Worm (Caenorhabditis elegans) whole organism, young adult: Measurements from ENCODE around the gene F20C5.7.
A peak's percentile ranks its signal among the peaks of the same experiment; 100 is the strongest.

ENCODE experiments used
- B0019.2 ChIP-seq: fragments of 200-800 bp; sonication (Bioruptor generic); conservative IDR thresholded peaks from 2 replicates; pipeline ENCODE4 v1.3.6; 2022; ENCODE audit warnings: missing genetic modification reagents, missing genetic modification characterization, missing compliant biosample characterization
- B0336.3 ChIP-seq: fragments of 200-800 bp; sonication (Bioruptor generic); IDR thresholded peaks from 2 replicates; pipeline ENCODE4 v1.3.6; 2022; ENCODE audit warnings: missing genetic modification characterization, missing compliant biosample characterization
- C17E4.6 ChIP-seq: fragments of 200-800 bp; sonication (Bioruptor generic); IDR thresholded peaks from 2 replicates; pipeline ENCODE4 v1.3.6; 2022; ENCODE audit warnings: missing genetic modification reagents, missing genetic modification characterization, missing compliant biosample characterization
- F23B12.7 ChIP-seq: sonication (generic microtip); optimal IDR thresholded peaks from 2 replicates; lab custom pipeline; 2017; ENCODE audit warnings: missing genetic modification characterization, mild to moderate bottlenecking, missing compliant biosample characterization, antibody characterized with exemption, moderate library complexity; ENCODE audit not compliant: insufficient read depth
- F33H1.4 ChIP-seq: fragments of 200-800 bp; sonication (Bioruptor generic); IDR thresholded peaks from 2 replicates; pipeline ENCODE4 v1.3.6; 2022; ENCODE audit warnings: missing genetic modification reagents, missing genetic modification characterization, missing compliant biosample characterization
- Y95B8A.8 ChIP-seq: fragments of 200-800 bp; sonication (Bioruptor generic); IDR thresholded peaks from 2 replicates; pipeline ENCODE4 v1.3.6; 2022; ENCODE audit warnings: missing genetic modification reagents, missing genetic modification characterization, missing compliant biosample characterization
- ama-1 ChIP-seq, 3 experiments: fragments of 150-350 bp in 1 of 3; sonication (generic microtip) in 2 of 3; optimal IDR thresholded peaks; 2 replicates each; lab custom pipeline; 2014 to 2018; ENCODE audit warnings: missing biosample characterization in 2 of 3, missing genetic modification characterization in 2 of 3, missing genetic modification reagents in 2 of 3
- aptf-3 ChIP-seq: fragments of 200-800 bp; sonication (Bioruptor generic); IDR thresholded peaks from 2 replicates; pipeline ENCODE4 v1.3.6; 2022; ENCODE audit warnings: missing genetic modification characterization, missing compliant biosample characterization
- athp-1 ChIP-seq: sonication (generic microtip); optimal IDR thresholded peaks from 2 replicates; lab custom pipeline; 2017; ENCODE audit warnings: mild to moderate bottlenecking, missing genetic modification characterization, missing compliant biosample characterization
- ceh-91 ChIP-seq: fragments of 200-800 bp; sonication (Bioruptor generic); IDR thresholded peaks from 2 replicates; pipeline ENCODE4 v1.3.6; 2022; ENCODE audit warnings: missing genetic modification reagents, missing genetic modification characterization, missing compliant biosample characterization
- dpl-1 ChIP-seq: fragments of 150-350 bp; optimal IDR thresholded peaks from 2 replicates; lab custom pipeline; 2014; ENCODE audit warnings: missing biosample characterization, missing genetic modification reagents, missing genetic modification characterization
- efl-1 ChIP-seq: fragments of 150-350 bp; optimal IDR thresholded peaks from 2 replicates; lab custom pipeline; 2014; ENCODE audit warnings: missing biosample characterization, missing genetic modification reagents, missing genetic modification characterization
- egl-18 ChIP-seq: fragments of 200-800 bp; sonication (Bioruptor generic); IDR thresholded peaks from 2 replicates; pipeline ENCODE4 v1.3.6; 2022; ENCODE audit warnings: missing genetic modification reagents, missing genetic modification characterization, missing compliant biosample characterization
- ekl-4 ChIP-seq: fragments of 200-800 bp; sonication (Bioruptor generic); IDR thresholded peaks from 2 replicates; pipeline ENCODE4 v1.3.6; 2022; ENCODE audit warnings: missing genetic modification reagents, missing genetic modification characterization, missing compliant biosample characterization
- him-1 ChIP-seq: sonication (generic microtip); optimal IDR thresholded peaks from 2 replicates; lab custom pipeline; 2016; ENCODE audit warnings: missing genotype, missing genetic modification reagents, missing genetic modification characterization, missing compliant biosample characterization
- hmg-1.2 ChIP-seq: fragments of 200-800 bp; sonication (Bioruptor generic); IDR thresholded peaks from 2 replicates; pipeline ENCODE4 v1.3.6; 2022; ENCODE audit warnings: missing genetic modification reagents, missing genetic modification characterization, missing compliant biosample characterization
- hsf-1 ChIP-seq: fragments of 200-800 bp; sonication (Bioruptor generic); IDR thresholded peaks from 2 replicates; pipeline ENCODE4 v1.3.6; 2022; ENCODE audit warnings: missing genetic modification reagents, missing genetic modification characterization, missing compliant biosample characterization
- let-526 ChIP-seq: fragments of 200-800 bp; sonication (Bioruptor generic); IDR thresholded peaks from 2 replicates; pipeline ENCODE4 v1.3.6; 2022; ENCODE audit warnings: missing genetic modification reagents, missing genetic modification characterization, missing compliant biosample characterization
- let-607 ChIP-seq, 2 experiments: fragments of 200-800 bp in 1 of 2; sonication (Bioruptor generic) in 1 of 2; sonication (generic microtip) in 1 of 2; optimal IDR thresholded peaks; 2 replicates each; lab custom pipeline; 2016 to 2018; ENCODE audit warnings: mild to moderate bottlenecking in 2 of 2, missing compliant biosample characterization in 2 of 2, missing genetic modification characterization in 2 of 2, moderate library complexity in 2 of 2, missing genotype in 1 of 2
- lin-54 ChIP-seq: fragments of 200-800 bp; sonication (Bioruptor generic); optimal IDR thresholded peaks from 2 replicates; lab custom pipeline; 2018; ENCODE audit warnings: mild to moderate bottlenecking, missing genetic modification characterization, missing compliant biosample characterization
- lsl-1 ChIP-seq: fragments of 200-800 bp; sonication (Bioruptor generic); optimal IDR thresholded peaks from 2 replicates; lab custom pipeline; 2018; ENCODE audit warnings: mild to moderate bottlenecking, missing genetic modification characterization, moderate library complexity, missing compliant biosample characterization
- madf-6 ChIP-seq: fragments of 200-800 bp; sonication (Bioruptor generic); IDR thresholded peaks from 2 replicates; pipeline ENCODE4 v1.3.6; 2022; ENCODE audit warnings: missing genetic modification reagents, missing genetic modification characterization, missing compliant biosample characterization
- madf-8 ChIP-seq: fragments of 200-800 bp; sonication (Bioruptor generic); conservative IDR thresholded peaks from 2 replicates; pipeline ENCODE4 v1.3.6; 2022; ENCODE audit warnings: missing genetic modification reagents, missing genetic modification characterization, missing compliant biosample characterization
- mcd-1 ChIP-seq: fragments of 200-800 bp; sonication (Bioruptor generic); IDR thresholded peaks from 2 replicates; pipeline ENCODE4 v1.3.6; 2022; ENCODE audit warnings: missing genetic modification reagents, missing genetic modification characterization, missing compliant biosample characterization
- nfyb-1 ChIP-seq: fragments of 200-800 bp; sonication (Bioruptor generic); IDR thresholded peaks from 2 replicates; pipeline ENCODE4 v1.3.6; 2022; ENCODE audit warnings: missing genetic modification reagents, missing genetic modification characterization, missing compliant biosample characterization
- rec-8 ChIP-seq, 2 experiments: sonication (generic microtip); optimal IDR thresholded peaks; 2 replicates each; lab custom pipeline; 2016; ENCODE audit warnings: mild to moderate bottlenecking in 2 of 2, missing genetic modification characterization in 2 of 2, missing genetic modification reagents in 2 of 2, missing genotype in 2 of 2, missing biosample characterization in 1 of 2, missing compliant biosample characterization in 1 of 2, moderate library complexity in 1 of 2
- snpc-4 ChIP-seq, 5 experiments: fragments of 150-350 bp in 1 of 5; sonication (generic microtip) in 4 of 5; optimal IDR thresholded peaks; 2 replicates each; lab custom pipeline; 2014 to 2018; ENCODE audit warnings: missing genetic modification characterization in 5 of 5, missing biosample characterization in 3 of 5, antibody characterized with exemption in 2 of 5, mild to moderate bottlenecking in 2 of 5, missing compliant biosample characterization in 2 of 5, missing genotype in 2 of 5, moderate library complexity in 2 of 5, missing genetic modification reagents in 1 of 5
- tbp1 ChIP-seq: fragments of 200-800 bp; sonication (Bioruptor generic); optimal IDR thresholded peaks from 2 replicates; lab custom pipeline; 2018; ENCODE audit warnings: mild to moderate bottlenecking, missing genetic modification characterization, missing compliant biosample characterization
- tlf-1 ChIP-seq: fragments of 200-800 bp; sonication (Bioruptor generic); optimal IDR thresholded peaks from 2 replicates; lab custom pipeline; 2018; ENCODE audit warnings: mild to moderate bottlenecking, missing genetic modification characterization, missing compliant biosample characterization
- xnd-1 ChIP-seq: sonication (generic microtip); optimal IDR thresholded peaks from 2 replicates; lab custom pipeline; 2016; ENCODE audit warnings: missing genotype, missing genetic modification reagents, missing genetic modification characterization, missing compliant biosample characterization
- zfh-2 ChIP-seq: fragments of 200-800 bp; sonication (Bioruptor generic); conservative IDR thresholded peaks from 2 replicates; pipeline ENCODE4 v1.3.6; 2022; ENCODE audit warnings: missing genetic modification reagents, missing genetic modification characterization, missing compliant biosample characterization
- ztf-18 ChIP-seq: sonication (generic microtip); optimal IDR thresholded peaks from 2 replicates; lab custom pipeline; 2016; ENCODE audit warnings: missing genotype, mild to moderate bottlenecking, missing genetic modification characterization, missing compliant biosample characterization
- ztf-22 ChIP-seq: fragments of 200-800 bp; sonication (Bioruptor generic); optimal IDR thresholded peaks from 2 replicates; lab custom pipeline; 2018; ENCODE audit warnings: mild to moderate bottlenecking, missing genetic modification characterization, moderate library complexity, missing compliant biosample characterization

F20C5.7 gene

DNA sequence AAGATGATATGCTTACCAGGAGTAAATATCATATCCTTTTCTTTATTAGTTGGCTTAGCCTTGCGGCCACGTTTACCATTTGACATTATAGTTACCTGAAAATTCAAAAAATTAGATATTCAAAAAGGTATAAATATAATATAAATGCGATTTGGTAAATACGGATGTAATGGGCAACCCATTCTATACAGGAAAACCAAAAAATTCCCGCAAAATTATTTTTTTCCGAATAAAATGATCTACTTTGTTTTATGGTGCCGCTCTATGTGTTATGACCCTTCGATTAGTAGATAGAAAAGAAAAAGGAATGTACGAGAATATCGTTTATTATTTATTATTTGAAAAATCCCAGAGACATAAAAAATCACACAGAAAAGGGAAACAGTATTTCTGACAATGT, 9.2 kb upstream of the F20C5.7 start, which contains the start of gene elli-1:
elli-1 (minus strand) TSS at position 101 of the 400 bp plus-strand sequence.
- peak; percentile 53 for TF ChIP-seq efl-1 (GFP tag; lab: Kevin White, UChicago)
- no peak for TF ChIP-seq B0019.2 (GFP tag; lab: Robert Waterston, UW)
- peak; percentile 16 for TF ChIP-seq dpl-1 (GFP tag; lab: Kevin White, UChicago)

DNA sequence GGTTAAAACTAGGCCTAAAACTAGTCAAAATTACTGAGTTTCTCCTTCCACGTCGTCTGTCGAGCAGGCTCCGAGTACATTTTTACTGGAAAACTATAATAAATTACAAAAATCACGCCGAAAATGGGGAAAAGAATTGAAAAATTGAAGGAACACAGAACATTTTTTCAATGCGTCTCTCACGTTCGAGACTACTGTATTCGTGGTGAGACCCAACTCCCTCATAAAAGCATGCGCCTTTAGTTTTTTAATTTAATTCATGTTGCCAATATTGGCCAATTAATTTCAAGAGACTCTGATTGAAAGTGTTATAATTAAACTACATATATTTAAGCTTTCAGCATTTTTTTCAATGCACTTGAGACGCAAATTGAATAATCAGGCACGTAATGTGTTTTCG, 8.7 kb upstream of the F20C5.7 start:
- TF ChIP-seq efl-1 (GFP tag; lab: Kevin White, UChicago) (peak; percentile 0), aptf-3 (GFP tag; lab: Robert Waterston, UW) (no peak), him-1 (tag; lab: Kevin White, UChicago) (no peak), F23B12.7 (tag; lab: Kevin White, UChicago) (peak; percentile 5), lsl-1 (GFP tag; lab: Kevin White, UChicago) (peak; percentile 79), F33H1.4 (peak; percentile 81; the same call in 1 of the 2 replicates), egl-18 (GFP tag; lab: Robert Waterston, UW) (no peak)

DNA sequence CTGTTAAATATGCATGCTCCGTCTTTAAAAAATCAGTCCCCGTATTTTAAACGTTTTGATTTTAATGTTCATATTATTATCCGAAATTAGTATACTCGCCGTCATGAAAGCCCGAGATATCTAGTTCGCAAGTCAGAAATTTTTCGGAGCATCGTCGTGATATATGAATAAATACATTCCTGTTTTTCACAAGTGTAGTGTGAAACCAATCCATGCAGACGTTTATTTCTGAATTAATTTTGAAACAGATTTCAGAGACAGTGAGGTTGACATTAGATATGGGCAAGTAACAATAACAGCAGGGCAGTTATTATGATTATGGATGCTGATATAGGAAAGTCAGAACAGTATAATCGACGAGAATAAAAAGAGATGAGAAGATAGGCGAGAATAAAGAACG, 7.0 kb upstream of the F20C5.7 start:
- peak; percentile 28 for TF ChIP-seq athp-1 (tag; lab: Kevin White, UChicago)
- no peak for TF ChIP-seq let-607 (tag; optimal IDR thresholded peaks at IDR 0.05; lab: Kevin White, UChicago)
- TF ChIP-seq ztf-18 (tag; lab: Kevin White, UChicago): peak; percentile 11
- peak; percentile 24 for TF ChIP-seq tbp1 (GFP tag; lab: Kevin White, UChicago)
- TF ChIP-seq B0336.3 (GFP tag; lab: Robert Waterston, UW): peak; percentile 69
- TF ChIP-seq ama-1 (optimal IDR thresholded peaks at IDR 0.05; lab: Kevin White, UChicago): no peak
- TF ChIP-seq ama-1 (GFP tag; optimal IDR thresholded peaks at IDR 0.05; lab: Kevin White, UChicago): peak in 1 of 2 experiments; percentile 45
- TF ChIP-seq zfh-2: no peak
- no peak for TF ChIP-seq rec-8 (tag; optimal IDR thresholded peaks at IDR 0.05; lab: Kevin White, UChicago)
- no peak for TF ChIP-seq let-526
- peak; percentile 44 for TF ChIP-seq lin-54 (GFP tag; lab: Kevin White, UChicago)
- no peak for TF ChIP-seq tlf-1
- TF ChIP-seq him-1 (tag; lab: Kevin White, UChicago): no peak
- TF ChIP-seq xnd-1 (tag; lab: Kevin White, UChicago): peak; percentile 1
- 0 out of 2 replicates have a peak, but pooled peaks have one; percentile 8 for TF ChIP-seq Y95B8A.8 (GFP tag; lab: Robert Waterston, UW)
- 0 out of 2 replicates have a peak, but pooled peaks have one; percentile 21 for TF ChIP-seq hmg-1.2 (GFP tag; lab: Robert Waterston, UW)
- TF ChIP-seq hsf-1 (GFP tag; lab: Robert Waterston, UW): 0 out of 2 replicates have a peak, but pooled peaks have one; percentile 26
- no peak for TF ChIP-seq C17E4.6 (GFP tag; lab: Robert Waterston, UW)
- TF ChIP-seq snpc-4 (GFP tag; optimal IDR thresholded peaks at IDR 0.05; lab: Kevin White, UChicago): no peak
- peak in 1 of 4 experiments; percentile 0 for TF ChIP-seq snpc-4 (tag; optimal IDR thresholded peaks at IDR 0.05; lab: Kevin White, UChicago)
- peak; percentile 57 for TF ChIP-seq ekl-4
- no peak for TF ChIP-seq lsl-1 (GFP tag; lab: Kevin White, UChicago)
- peak; percentile 57; the same call in 1 of the 2 replicates for TF ChIP-seq madf-6 (GFP tag; lab: Robert Waterston, UW)

DNA sequence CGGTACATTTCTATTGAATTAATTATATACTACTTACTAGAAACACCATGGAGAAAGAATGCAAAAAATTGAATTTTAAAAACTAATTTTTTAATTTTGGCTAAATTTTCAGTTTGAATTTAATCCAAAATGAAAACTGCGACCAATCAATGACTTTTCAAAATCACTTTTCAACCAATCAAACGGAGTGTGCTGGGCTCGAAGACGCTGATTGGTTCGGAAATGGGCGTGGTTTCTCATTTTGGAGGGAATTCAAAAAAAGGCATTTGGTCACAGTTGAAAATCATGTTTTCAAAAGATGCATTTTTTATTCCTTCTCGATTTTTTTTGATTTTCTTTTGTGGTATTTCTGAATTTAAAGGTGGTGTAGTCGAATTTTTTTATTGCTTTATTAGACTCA, 3.5 kb upstream of the F20C5.7 start:
- no peak for TF ChIP-seq ekl-4
- TF ChIP-seq ztf-22: no peak
- no peak for TF ChIP-seq mcd-1 (GFP tag; lab: Robert Waterston, UW)
- TF ChIP-seq C17E4.6 (GFP tag; lab: Robert Waterston, UW): no peak
- TF ChIP-seq madf-8 (GFP tag; lab: Robert Waterston, UW): no peak
- no peak for TF ChIP-seq ceh-91 (GFP tag; lab: Robert Waterston, UW)
- TF ChIP-seq nfyb-1: 0 out of 2 replicates have a peak, but pooled peaks have one; percentile 36
